Fruit fly (Drosophila melanogaster): ENCODE measurements around the gene CG33777.
A peak's percentile ranks its signal among the peaks of the same experiment; 100 is the strongest.

CG33777 gene

dm6 chr3L:4574439-4574838 lies 19.4 kb upstream of the CG33777 start:
- TF ChIP-seq Hr78 (GFP tag; optimal IDR thresholded peaks at IDR 0.05) (no peak), Stat92E (GFP tag; optimal IDR thresholded peaks at IDR 0.05) (no peak), zfh2 (GFP tag; optimal IDR thresholded peaks at IDR 0.05) (no peak), CG13287 (GFP tag; IDR thresholded peaks at IDR 0.05; ENCODE audit: partially characterized antibody) (no peak), CG17186 (GFP tag; optimal IDR thresholded peaks at IDR 0.05) (no peak), ash1 (GFP tag; optimal IDR thresholded peaks at IDR 0.05) (no peak), tio (GFP tag; optimal IDR thresholded peaks at IDR 0.05) (no peak), CG17802 (tag; optimal IDR thresholded peaks at IDR 0.05) (no peak), D (optimal IDR thresholded peaks at IDR 0.05) (no peak), D (GFP tag; optimal IDR thresholded peaks at IDR 0.05) (no peak), Hmx (GFP tag; optimal IDR thresholded peaks at IDR 0.05) (no peak), Hr51 (GFP tag; optimal IDR thresholded peaks at IDR 0.05) (no peak), Doc3 (GFP tag; IDR thresholded peaks at IDR 0.05; ENCODE audit: partially characterized antibody) (no peak), CkIIα-i1 (GFP tag; IDR thresholded peaks at IDR 0.05) (no peak), Meics (GFP tag; optimal IDR thresholded peaks at IDR 0.05) (no peak), crol (GFP tag; IDR thresholded peaks at IDR 0.05) (peak; percentile 51), CG7963 (GFP tag; IDR thresholded peaks at IDR 0.05; ENCODE audit: partially characterized antibody) (no peak), Hr39 (optimal IDR thresholded peaks at IDR 0.05) (no peak), Fer2 (tag; optimal IDR thresholded peaks at IDR 0.05) (no peak), Deaf1 (tag; optimal IDR thresholded peaks at IDR 0.05) (peak; percentile 87), ewg (GFP tag; optimal IDR thresholded peaks at IDR 0.05) (peak; percentile 38), chinmo (GFP tag; IDR thresholded peaks at IDR 0.05; ENCODE audit: partially characterized antibody) (0 out of 4 replicates have a peak, but pooled peaks have one; percentile 25), Trl (optimal IDR thresholded peaks at IDR 0.05) (peak in 1 of 2 experiments; percentile 21), Trl (GFP tag; optimal IDR thresholded peaks at IDR 0.05) (no peak), CG1832 (GFP tag; optimal IDR thresholded peaks at IDR 0.05) (peak; percentile 43), CG30403 (GFP tag; optimal IDR thresholded peaks at IDR 0.05) (no peak), CG7372 (GFP tag; IDR thresholded peaks at IDR 0.05) (no peak), Oli (tag; optimal IDR thresholded peaks at IDR 0.05) (no peak), Dad (GFP tag; optimal IDR thresholded peaks at IDR 0.05) (no peak), CG14014 (GFP tag; IDR thresholded peaks at IDR 0.05) (no peak)

dm6 chr3L:4556831-4557355 lies 1.9 kb upstream of the CG33777 start:
- TF ChIP-seq amos (GFP tag; IDR thresholded peaks at IDR 0.05; ENCODE audit: partially characterized antibody) (peak; percentile 14; the same call in 1 of the 2 replicates), Deaf1 (tag; optimal IDR thresholded peaks at IDR 0.05) (peak; percentile 94), Med (GFP tag) (peak; percentile 33), abd-A (tag; optimal IDR thresholded peaks at IDR 0.05) (peak; percentile 36), ewg (GFP tag; optimal IDR thresholded peaks at IDR 0.05) (peak; percentile 30), ato (GFP tag; IDR thresholded peaks at IDR 0.05; ENCODE audit: partially characterized antibody) (no peak)

- TF ChIP-seq CG30431 (GFP tag; optimal IDR thresholded peaks at IDR 0.05) (no peak), CG10959 (GFP tag; IDR thresholded peaks at IDR 0.05) (0 out of 2 replicates have a peak, but pooled peaks have one; percentile 30)
Observed at dm6 chr3L:4555787-4556186, 751 bp upstream of the CG33777 start, which contains the start of gene CG42540. Gene CG42540, plus strand, starts transcription at chr3L:4556087.

Data from whole organism, embryonic.